Fruit fly (Drosophila melanogaster) whole organism, embryonic: ENCODE data around the gene Tsp29Fb.

Source experiments
- ATbp ChIP-seq: fragments of 200-800 bp; sonication (Bioruptor generic); optimal IDR thresholded peaks from 2 replicates; lab custom pipeline; 2017; ENCODE audit warnings: missing biosample characterization, mild to moderate bottlenecking, missing genetic modification characterization, missing genetic modification reagents
- Adf1 ChIP-seq: fragments of 200-800 bp; sonication (Bioruptor generic); IDR thresholded peaks from 2 replicates; pipeline ENCODE4 v1.3.6; 2022; ENCODE audit warnings: missing biosample characterization, missing genetic modification characterization
- Bgb ChIP-seq: fragments of 200-800 bp; sonication (Bioruptor generic); IDR thresholded peaks from 2 replicates; pipeline ENCODE4 v1.3.6; 2022; ENCODE audit warnings: missing biosample characterization, missing genetic modification characterization; ENCODE audit not compliant: partially characterized antibody
- Blimp-1 ChIP-seq: fragments of 200-800 bp; sonication (Bioruptor generic); optimal IDR thresholded peaks from 3 replicates; lab custom pipeline; 2018; ENCODE audit warnings: missing biosample characterization, missing genetic modification characterization, mild to moderate bottlenecking, moderate library complexity, missing genetic modification reagents
- CG10543 ChIP-seq: fragments of 200-800 bp; sonication (Bioruptor generic); optimal IDR thresholded peaks from 3 replicates; lab custom pipeline; 2017; ENCODE audit warnings: missing biosample characterization, mild to moderate bottlenecking, missing genetic modification characterization, moderate library complexity
- CG11247 ChIP-seq: fragments of 200-800 bp; sonication (Bioruptor generic); IDR thresholded peaks from 2 replicates; pipeline ENCODE4 v1.3.6; 2022; ENCODE audit warnings: missing biosample characterization, missing genetic modification characterization
- CG12299 ChIP-seq: fragments of 200-800 bp; sonication (Bioruptor generic); optimal IDR thresholded peaks from 2 replicates; lab custom pipeline; 2018; ENCODE audit warnings: missing biosample characterization, mild to moderate bottlenecking, missing genetic modification characterization
- CG12659 ChIP-seq: fragments of 200-800 bp; sonication (Bioruptor generic); optimal IDR thresholded peaks from 3 replicates; lab custom pipeline; 2017; ENCODE audit warnings: mild to moderate bottlenecking, missing biosample characterization, missing genetic modification reagents, missing genetic modification characterization
- CG12769 ChIP-seq: fragments of 200-800 bp; sonication (Bioruptor generic); optimal IDR thresholded peaks from 2 replicates; lab custom pipeline; 2019; ENCODE audit warnings: missing biosample characterization, mild to moderate bottlenecking, missing genetic modification characterization, moderate library complexity
- CG13287 ChIP-seq: fragments of 200-800 bp; sonication (Bioruptor generic); IDR thresholded peaks from 2 replicates; pipeline ENCODE4 v1.3.6; 2022; ENCODE audit warnings: missing biosample characterization, missing genetic modification characterization; ENCODE audit not compliant: partially characterized antibody
- CG13624 ChIP-seq: fragments of 200-800 bp; sonication (Bioruptor generic); optimal IDR thresholded peaks from 2 replicates; lab custom pipeline; 2016; ENCODE audit warnings: missing biosample characterization, missing genetic modification characterization
- CG13894 ChIP-seq: fragments of 200-800 bp; sonication (Bioruptor generic); optimal IDR thresholded peaks from 3 replicates; lab custom pipeline; 2018; ENCODE audit warnings: missing biosample characterization, mild to moderate bottlenecking, missing genetic modification characterization, moderate library complexity
- CG14441 ChIP-seq: fragments of 200-800 bp; sonication (Bioruptor generic); IDR thresholded peaks from 2 replicates; pipeline ENCODE4 v1.3.6; 2022; ENCODE audit warnings: missing biosample characterization, missing genetic modification characterization
- CG1792 ChIP-seq: fragments of 200-800 bp; sonication (Bioruptor generic); optimal IDR thresholded peaks from 2 replicates; lab custom pipeline; 2016; ENCODE audit warnings: missing biosample characterization, missing genetic modification characterization
- CG18262 ChIP-seq: fragments of 200-800 bp; optimal IDR thresholded peaks from 3 replicates; lab custom pipeline; 2019; ENCODE audit warnings: missing biosample characterization, mild to moderate bottlenecking, missing genetic modification characterization, moderate library complexity
- CG3407 ChIP-seq: fragments of 200-800 bp; sonication (Bioruptor generic); optimal IDR thresholded peaks from 2 replicates; lab custom pipeline; 2018; ENCODE audit warnings: missing biosample characterization, mild to moderate bottlenecking, missing genetic modification characterization
- CG3995 ChIP-seq: fragments of 200-800 bp; sonication (Bioruptor generic); optimal IDR thresholded peaks from 3 replicates; lab custom pipeline; 2016; ENCODE audit warnings: missing biosample characterization, missing genetic modification characterization
- CG6813 ChIP-seq: fragments of 200-800 bp; sonication (Bioruptor generic); optimal IDR thresholded peaks from 2 replicates; lab custom pipeline; 2017; ENCODE audit warnings: missing biosample characterization, missing genetic modification characterization, mild to moderate bottlenecking, moderate library complexity, missing genetic modification reagents
- CG8290 ChIP-seq, 3 experiments: fragments of 200-800 bp; sonication (Bioruptor generic); optimal IDR thresholded peaks; 2 replicates each; lab custom pipeline; 2016 to 2019; ENCODE audit warnings: missing biosample characterization in 3 of 3, missing genetic modification characterization in 3 of 3, mild to moderate bottlenecking in 2 of 3, moderate library complexity in 1 of 3
- Drgx ChIP-seq: fragments of 200-800 bp; sonication (Bioruptor generic); IDR thresholded peaks from 2 replicates; pipeline ENCODE4 v1.3.6; 2022; ENCODE audit warnings: missing biosample characterization, missing genetic modification characterization
- Jarid2 ChIP-seq: fragments of 200-800 bp; sonication (Bioruptor generic); optimal IDR thresholded peaks from 3 replicates; lab custom pipeline; 2017; ENCODE audit warnings: mild to moderate bottlenecking, missing biosample characterization, missing genetic modification reagents, missing genetic modification characterization
- MESR4 ChIP-seq: fragments of 200-800 bp; sonication (Bioruptor generic); optimal IDR thresholded peaks from 2 replicates; lab custom pipeline; 2018; ENCODE audit warnings: missing biosample characterization, mild to moderate bottlenecking, missing genetic modification characterization, moderate library complexity
- Myb ChIP-seq: fragments of 200-800 bp; sonication (Bioruptor generic); optimal IDR thresholded peaks from 2 replicates; lab custom pipeline; 2016; ENCODE audit warnings: missing biosample characterization, missing genetic modification characterization
- abd-A ChIP-seq: fragments of 200-800 bp; sonication (Bioruptor generic); optimal IDR thresholded peaks from 3 replicates; lab custom pipeline; 2019; ENCODE audit warnings: missing biosample characterization, mild to moderate bottlenecking, missing genetic modification characterization, moderate library complexity
- ara ChIP-seq: fragments of 200-800 bp; sonication (Bioruptor generic); IDR thresholded peaks from 2 replicates; pipeline ENCODE4 v1.3.6; 2022; ENCODE audit warnings: missing biosample characterization, missing genetic modification characterization
- bbx ChIP-seq: fragments of 200-800 bp; sonication (Bioruptor generic); IDR thresholded peaks from 2 replicates; pipeline ENCODE4 v1.3.6; 2022; ENCODE audit warnings: missing biosample characterization, missing genetic modification characterization; ENCODE audit not compliant: partially characterized antibody
- cg ChIP-seq: fragments of 200-800 bp; sonication (Bioruptor generic); optimal IDR thresholded peaks from 3 replicates; lab custom pipeline; 2019; ENCODE audit warnings: missing biosample characterization, mild to moderate bottlenecking, missing genetic modification characterization, moderate library complexity
- chinmo ChIP-seq: fragments of 200-800 bp; sonication (Bioruptor generic); IDR thresholded peaks from 4 replicates; pipeline ENCODE4 v1.3.6; 2022; ENCODE audit warnings: missing biosample characterization, missing genetic modification characterization; ENCODE audit not compliant: partially characterized antibody
- ci ChIP-seq: fragments of 200-800 bp; sonication (Bioruptor generic); IDR thresholded peaks from 3 replicates; pipeline ENCODE4 v1.3.6; 2022; ENCODE audit warnings: missing biosample characterization, missing genetic modification characterization
- gsb-n ChIP-seq: fragments of 200-800 bp; sonication (Bioruptor generic); optimal IDR thresholded peaks from 3 replicates; lab custom pipeline; 2018; ENCODE audit warnings: missing biosample characterization, mild to moderate bottlenecking, missing genetic modification characterization
- kay ChIP-seq: fragments of 200-800 bp; sonication (Bioruptor generic); optimal IDR thresholded peaks from 2 replicates; lab custom pipeline; 2016; ENCODE audit warnings: missing biosample characterization, missing genetic modification characterization
- nerfin-1 ChIP-seq: fragments of 200-800 bp; sonication (Bioruptor generic); optimal IDR thresholded peaks from 3 replicates; lab custom pipeline; 2019; ENCODE audit warnings: missing biosample characterization, mild to moderate bottlenecking, missing genetic modification characterization, moderate library complexity
- nom ChIP-seq: fragments of 200-800 bp; sonication (Bioruptor generic); optimal IDR thresholded peaks from 2 replicates; lab custom pipeline; 2017; ENCODE audit warnings: missing biosample characterization, missing genetic modification characterization, mild to moderate bottlenecking, moderate library complexity, missing genetic modification reagents
- otp ChIP-seq: fragments of 200-800 bp; sonication (Bioruptor generic); IDR thresholded peaks from 3 replicates; pipeline ENCODE4, ENCODE4 v1.3.6; 2022; ENCODE audit warnings: missing biosample characterization, missing genetic modification characterization
- p53 ChIP-seq: fragments of 200-800 bp; sonication (Bioruptor generic); optimal IDR thresholded peaks from 2 replicates; lab custom pipeline; 2016; ENCODE audit warnings: missing biosample characterization, missing genetic modification characterization
- pan ChIP-seq, 4 experiments: fragments of >200 bp in 3 of 4; fragments of 200-800 bp in 1 of 4; sonication (Bioruptor generic) in 1 of 4; optimal IDR thresholded peaks in 3 of 4; IDR thresholded peaks in 1 of 4; 2 replicates each; pipeline versions ENCODE4 v1.3.6 to Lab custom; 2017 to 2022; ENCODE audit warnings: missing biosample characterization in 2 of 4, missing genetic modification characterization in 2 of 4, mixed read lengths in 1 of 4
- ranshi ChIP-seq: fragments of 200-800 bp; sonication (Bioruptor generic); IDR thresholded peaks from 2 replicates; pipeline ENCODE4 v1.3.6; 2022; ENCODE audit warnings: missing biosample characterization, missing genetic modification characterization
- sens ChIP-seq: fragments of 200-800 bp; sonication (Bioruptor generic); peaks from one replicate; lab custom pipeline; 2016; ENCODE audit warnings: missing biosample characterization, missing genetic modification characterization
- sim ChIP-seq: fragments of 200-800 bp; sonication (Bioruptor generic); IDR thresholded peaks from 2 replicates; pipeline ENCODE4 v1.3.6; 2022; ENCODE audit warnings: missing biosample characterization, missing genetic modification characterization
- sr ChIP-seq: fragments of 200-800 bp; sonication (Bioruptor generic); IDR thresholded peaks from 3 replicates; pipeline ENCODE4 v1.3.6; 2022; ENCODE audit warnings: missing biosample characterization, missing genetic modification characterization
- tll ChIP-seq, 2 experiments: fragments of 200-800 bp in 1 of 2; fragments of >200 bp in 1 of 2; sonication (Bioruptor generic) in 1 of 2; optimal IDR thresholded peaks; 2 replicates each; lab custom pipeline; 2017 to 2019; ENCODE audit warnings: missing biosample characterization in 2 of 2, missing genetic modification characterization in 2 of 2, mild to moderate bottlenecking in 1 of 2, moderate library complexity in 1 of 2
- toy ChIP-seq: fragments of 200-800 bp; sonication (Bioruptor generic); IDR thresholded peaks from 2 replicates; pipeline ENCODE4 v1.3.6; 2022; ENCODE audit warnings: missing biosample characterization, missing genetic modification characterization
- tx ChIP-seq: fragments of 200-800 bp; sonication (Bioruptor generic); optimal IDR thresholded peaks from 2 replicates; lab custom pipeline; 2016; ENCODE audit warnings: missing biosample characterization, missing genetic modification characterization
- vvl ChIP-seq: fragments of 200-800 bp; sonication (Bioruptor generic); IDR thresholded peaks from 2 replicates; pipeline ENCODE4 v1.3.6; 2022; ENCODE audit warnings: missing biosample characterization, missing genetic modification characterization
- zen2 ChIP-seq: fragments of 200-800 bp; sonication (Bioruptor generic); IDR thresholded peaks from 3 replicates; pipeline ENCODE4 v1.3.6; 2022; ENCODE audit warnings: missing biosample characterization, missing genetic modification characterization; ENCODE audit not compliant: partially characterized antibody

Gene Tsp29Fb

DNA sequence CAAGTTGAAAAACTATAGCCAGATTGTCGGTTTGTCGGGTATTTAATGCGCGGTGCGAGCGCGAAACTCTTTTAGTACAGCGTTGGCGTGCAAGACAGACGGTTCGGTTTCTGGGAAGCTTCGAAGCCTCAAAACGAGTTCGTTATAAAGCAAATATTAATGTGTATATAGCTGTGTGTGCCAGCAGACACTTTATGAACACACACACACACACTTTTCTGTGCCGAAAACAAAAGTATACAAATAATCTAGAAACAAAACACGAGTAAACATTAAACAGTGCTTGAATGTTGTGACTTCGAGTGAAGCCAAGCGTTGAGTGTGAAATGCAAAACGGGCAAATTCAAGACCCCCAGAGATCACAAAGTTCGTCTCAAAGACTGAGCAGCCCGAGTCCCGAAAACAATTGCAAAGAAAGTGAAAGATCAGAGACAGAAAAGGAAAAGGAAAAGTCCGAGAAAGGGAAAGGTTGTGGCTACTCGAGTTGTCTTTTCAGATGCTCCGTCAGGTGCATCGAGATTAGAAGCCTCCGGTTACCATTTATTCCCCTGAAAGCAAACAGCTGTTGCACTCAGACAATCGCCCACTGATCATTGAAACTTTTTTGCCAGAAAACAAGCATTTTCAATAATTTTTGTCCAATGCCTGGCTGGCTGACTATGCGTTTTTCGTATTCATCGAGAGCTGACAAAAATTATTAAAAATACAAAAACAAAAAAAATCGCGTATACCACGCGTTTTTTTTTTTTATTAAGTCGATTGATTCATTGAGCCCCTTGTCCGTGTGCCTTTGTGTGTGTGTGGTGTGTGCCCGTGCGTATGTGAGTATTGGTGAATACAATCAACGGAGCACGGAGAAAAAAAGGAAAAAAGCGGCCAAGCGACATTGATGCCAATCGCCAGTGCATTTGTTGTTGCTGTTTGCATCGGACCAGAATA, 38.2 kb upstream of the Tsp29Fb start, which contains the start of gene CG34398:
Gene CG34398 (plus strand): TSS at position 73 of the 939 bp plus-strand sequence.
- TF ChIP-seq vvl (GFP tag; lab: Robert Waterston, UW), result peak; percentile 41
- TF ChIP-seq CG13624 (GFP tag; lab: Kevin White, UChicago), result no peak
- TF ChIP-seq Bgb (GFP tag; lab: Robert Waterston, UW), result no peak
- TF ChIP-seq toy (GFP tag; lab: Robert Waterston, UW), result 0 out of 2 replicates have a peak, but pooled peaks have one; percentile 9
- no peak for TF ChIP-seq CG12299 (tag; lab: Kevin White, UChicago)
- TF ChIP-seq sr (GFP tag; lab: Robert Waterston, UW), result peak; percentile 61; the same call in 2 of the 3 replicates
- no peak for TF ChIP-seq tx (GFP tag; lab: Kevin White, UChicago)
- TF ChIP-seq CG18262, result no peak
- TF ChIP-seq otp, result 0 out of 3 replicates have a peak, but pooled peaks have one; percentile 30
- TF ChIP-seq sim (GFP tag; lab: Robert Waterston, UW), result 0 out of 2 replicates have a peak, but pooled peaks have one; percentile 11
- TF ChIP-seq abd-A (tag; lab: Kevin White, UChicago), result peak; percentile 13
- no peak for TF ChIP-seq zen2 (GFP tag; lab: Robert Waterston, UW)
- TF ChIP-seq CG13894 (tag; lab: Kevin White, UChicago), result peak; percentile 30
- no peak for TF ChIP-seq CG1792 (GFP tag; lab: Kevin White, UChicago)
- peak; percentile 80 for TF ChIP-seq Jarid2 (GFP tag; lab: Kevin White, UChicago)
- peak; percentile 55 for TF ChIP-seq sens (GFP tag; lab: Kevin White, UChicago)
- TF ChIP-seq CG12769, result peak; percentile 3
- TF ChIP-seq kay (GFP tag; lab: Kevin White, UChicago), result no peak
- TF ChIP-seq Adf1, result no peak
- TF ChIP-seq MESR4 (GFP tag; lab: Kevin White, UChicago), result no peak
- peak; percentile 53 for TF ChIP-seq CG3995 (GFP tag; lab: Kevin White, UChicago)
- no peak for TF ChIP-seq gsb-n (tag; lab: Kevin White, UChicago)
- no peak for TF ChIP-seq nerfin-1 (tag; lab: Kevin White, UChicago)
- 0 out of 2 replicates have a peak, but pooled peaks have one; percentile 12 for TF ChIP-seq ranshi (GFP tag; lab: Robert Waterston, UW)
- no peak for TF ChIP-seq p53
- no peak for TF ChIP-seq CG8290 (GFP tag; optimal IDR thresholded peaks at IDR 0.05; lab: Kevin White, UChicago)
- TF ChIP-seq CG8290 (tag; optimal IDR thresholded peaks at IDR 0.05; lab: Kevin White, UChicago), result peak in 1 of 2 experiments; percentile 51
- peak; percentile 66 for TF ChIP-seq Blimp-1 (GFP tag; lab: Kevin White, UChicago)
- no peak for TF ChIP-seq CG12659 (GFP tag; lab: Kevin White, UChicago)
- 0 out of 2 replicates have a peak, but pooled peaks have one; percentile 13 for TF ChIP-seq bbx (GFP tag; lab: Robert Waterston, UW)
- no peak for TF ChIP-seq CG14441
- peak; percentile 35 for TF ChIP-seq nom (GFP tag; lab: Kevin White, UChicago)
- TF ChIP-seq CG13287 (GFP tag; lab: Robert Waterston, UW), result peak; percentile 38; the same call in 1 of the 2 replicates
- 0 out of 2 replicates have a peak, but pooled peaks have one; percentile 5 for TF ChIP-seq CG11247 (GFP tag; lab: Robert Waterston, UW)
- TF ChIP-seq CG6813 (GFP tag; lab: Kevin White, UChicago), result peak; percentile 2
- TF ChIP-seq CG10543 (GFP tag; lab: Kevin White, UChicago), result peak; percentile 15
- TF ChIP-seq cg (GFP tag; lab: Kevin White, UChicago), result peak; percentile 28
- TF ChIP-seq ci (GFP tag; lab: Robert Waterston, UW), result peak; percentile 24; the same call in 1 of the 3 replicates
- peak; percentile 40; the same call in 1 of the 2 replicates for TF ChIP-seq ara
- TF ChIP-seq CG3407, result no peak
- peak; percentile 45 for TF ChIP-seq Drgx
- peak; percentile 68; the same call in 2 of the 4 replicates for TF ChIP-seq chinmo (GFP tag; lab: Robert Waterston, UW)
- TF ChIP-seq tll (GFP tag; optimal IDR thresholded peaks at IDR 0.05; lab: Kevin White, UChicago), result no peak
- peak; percentile 10 for TF ChIP-seq ATbp (GFP tag; lab: Kevin White, UChicago)
- TF ChIP-seq pan (optimal IDR thresholded peaks at IDR 0.05; lab: Kevin White, UChicago), result no peak
- TF ChIP-seq pan (GFP tag; optimal IDR thresholded peaks at IDR 0.05 in 1 of 2, IDR thresholded peaks at IDR 0.05 in 1 of 2), result no peak
- TF ChIP-seq Myb (GFP tag; lab: Kevin White, UChicago), result no peak
